Worm (Caenorhabditis elegans) whole organism, young adult: ENCODE data around the gene eif-1.
A peak's percentile ranks its signal among the peaks of the same experiment; 100 is the strongest.

Experiments
- B0019.2 ChIP-seq: fragments of 200-800 bp; sonication (Bioruptor generic); conservative IDR thresholded peaks from 2 replicates; pipeline ENCODE4 v1.3.6; 2022; ENCODE audit warnings: missing genetic modification reagents, missing genetic modification characterization, missing compliant biosample characterization
- F23B12.7 ChIP-seq: sonication (generic microtip); optimal IDR thresholded peaks from 2 replicates; lab custom pipeline; 2017; ENCODE audit warnings: missing genetic modification characterization, mild to moderate bottlenecking, missing compliant biosample characterization, antibody characterized with exemption, moderate library complexity; ENCODE audit not compliant: insufficient read depth
- F37B4.10 ChIP-seq: fragments of 200-800 bp; sonication (Bioruptor generic); IDR thresholded peaks from 2 replicates; pipeline ENCODE4 v1.3.6; 2022; ENCODE audit warnings: missing genetic modification characterization, missing compliant biosample characterization
- F57C9.4 ChIP-seq: sonication (generic microtip); optimal IDR thresholded peaks from 2 replicates; lab custom pipeline; 2017; ENCODE audit warnings: mild to moderate bottlenecking, missing genetic modification characterization, missing compliant biosample characterization
- K11D2.4 ChIP-seq: fragments of 200-800 bp; sonication (Bioruptor generic); IDR thresholded peaks from 2 replicates; pipeline ENCODE4 v1.3.6; 2022; ENCODE audit warnings: missing genetic modification reagents, missing genetic modification characterization, missing compliant biosample characterization
- Y53F4B.3 ChIP-seq: fragments of 200-800 bp; sonication (Bioruptor generic); IDR thresholded peaks from 2 replicates; pipeline ENCODE4 v1.3.6; 2022; ENCODE audit warnings: missing genetic modification reagents, missing genetic modification characterization, missing compliant biosample characterization
- Y53G8AR.9 ChIP-seq: fragments of 200-800 bp; sonication (Bioruptor generic); conservative IDR thresholded peaks from 2 replicates; pipeline ENCODE4 v1.3.6; 2022; ENCODE audit warnings: missing genetic modification reagents, missing genetic modification characterization, missing compliant biosample characterization
- Y95B8A.8 ChIP-seq: fragments of 200-800 bp; sonication (Bioruptor generic); IDR thresholded peaks from 2 replicates; pipeline ENCODE4 v1.3.6; 2022; ENCODE audit warnings: missing genetic modification reagents, missing genetic modification characterization, missing compliant biosample characterization
- ZK185.1 ChIP-seq: sonication (generic microtip); optimal IDR thresholded peaks from 2 replicates; lab custom pipeline; 2016; ENCODE audit warnings: mild to moderate bottlenecking, missing genetic modification characterization, missing compliant biosample characterization; ENCODE audit not compliant: poor library complexity, severe bottlenecking
- atf-7 ChIP-seq: sonication (generic microtip); optimal IDR thresholded peaks from 2 replicates; lab custom pipeline; 2017; ENCODE audit warnings: mild to moderate bottlenecking, missing genetic modification characterization, missing compliant biosample characterization
- attf-3 ChIP-seq: fragments of 200-800 bp; sonication (Bioruptor generic); conservative IDR thresholded peaks from 2 replicates; pipeline ENCODE4 v1.3.6; 2022; ENCODE audit warnings: missing genetic modification reagents, missing genetic modification characterization, missing compliant biosample characterization
- cebp-1 ChIP-seq, 2 experiments: fragments of 200-800 bp in 1 of 2; sonication (Bioruptor generic) in 1 of 2; sonication (generic microtip) in 1 of 2; IDR thresholded peaks in 1 of 2; optimal IDR thresholded peaks in 1 of 2; 2 replicates each; pipeline versions ENCODE4 v1.3.6 to Lab custom; 2017 to 2022; ENCODE audit warnings: missing compliant biosample characterization in 2 of 2, missing genetic modification characterization in 2 of 2, mild to moderate bottlenecking in 1 of 2, missing genetic modification reagents in 1 of 2, moderate library complexity in 1 of 2
- cebp-2 ChIP-seq: fragments of 200-800 bp; sonication (Bioruptor generic); IDR thresholded peaks from 2 replicates; pipeline ENCODE4 v1.3.6; 2022; ENCODE audit warnings: missing genetic modification characterization, missing compliant biosample characterization
- ceh-58 ChIP-seq: fragments of 200-800 bp; sonication (Bioruptor generic); IDR thresholded peaks from 2 replicates; pipeline ENCODE4 v1.3.6; 2022; ENCODE audit warnings: missing genetic modification characterization, missing compliant biosample characterization
- ceh-91 ChIP-seq: fragments of 200-800 bp; sonication (Bioruptor generic); IDR thresholded peaks from 2 replicates; pipeline ENCODE4 v1.3.6; 2022; ENCODE audit warnings: missing genetic modification reagents, missing genetic modification characterization, missing compliant biosample characterization
- dox-1 ChIP-seq: fragments of 200-800 bp; sonication (Bioruptor generic); IDR thresholded peaks from 2 replicates; pipeline ENCODE4 v1.3.6; 2022; ENCODE audit warnings: missing genetic modification reagents, missing genetic modification characterization, missing compliant biosample characterization
- ets-4 ChIP-seq: fragments of 200-800 bp; sonication (Bioruptor generic); optimal IDR thresholded peaks from 2 replicates; lab custom pipeline; 2018; ENCODE audit warnings: mild to moderate bottlenecking, missing genetic modification characterization, missing compliant biosample characterization
- him-1 ChIP-seq: sonication (generic microtip); optimal IDR thresholded peaks from 2 replicates; lab custom pipeline; 2016; ENCODE audit warnings: missing genotype, missing genetic modification reagents, missing genetic modification characterization, missing compliant biosample characterization
- hlh-12 ChIP-seq: sonication (generic microtip); optimal IDR thresholded peaks from 2 replicates; lab custom pipeline; 2016; ENCODE audit warnings: missing genetic modification characterization, missing compliant biosample characterization
- hmg-1.2 ChIP-seq: fragments of 200-800 bp; sonication (Bioruptor generic); IDR thresholded peaks from 2 replicates; pipeline ENCODE4 v1.3.6; 2022; ENCODE audit warnings: missing genetic modification reagents, missing genetic modification characterization, missing compliant biosample characterization
- hsf-1 ChIP-seq: fragments of 200-800 bp; sonication (Bioruptor generic); IDR thresholded peaks from 2 replicates; pipeline ENCODE4 v1.3.6; 2022; ENCODE audit warnings: missing genetic modification reagents, missing genetic modification characterization, missing compliant biosample characterization
- lir-1 ChIP-seq: fragments of 200-800 bp; sonication (Bioruptor generic); conservative IDR thresholded peaks from 2 replicates; pipeline ENCODE4 v1.3.6; 2022; ENCODE audit warnings: missing genetic modification reagents, missing genetic modification characterization, missing compliant biosample characterization
- lsl-1 ChIP-seq: fragments of 200-800 bp; sonication (Bioruptor generic); optimal IDR thresholded peaks from 2 replicates; lab custom pipeline; 2018; ENCODE audit warnings: mild to moderate bottlenecking, missing genetic modification characterization, moderate library complexity, missing compliant biosample characterization
- madf-3 ChIP-seq: fragments of 200-800 bp; sonication (Bioruptor generic); IDR thresholded peaks from 2 replicates; pipeline ENCODE4 v1.3.6; 2022; ENCODE audit warnings: missing genetic modification reagents, missing genetic modification characterization, missing compliant biosample characterization
- madf-8 ChIP-seq: fragments of 200-800 bp; sonication (Bioruptor generic); conservative IDR thresholded peaks from 2 replicates; pipeline ENCODE4 v1.3.6; 2022; ENCODE audit warnings: missing genetic modification reagents, missing genetic modification characterization, missing compliant biosample characterization
- nfya-2 ChIP-seq: fragments of 200-800 bp; sonication (Bioruptor generic); IDR thresholded peaks from 2 replicates; pipeline ENCODE4 v1.3.6; 2022; ENCODE audit warnings: missing genetic modification reagents, missing genetic modification characterization, missing compliant biosample characterization
- nhr-27 ChIP-seq: fragments of 200-800 bp; sonication (Bioruptor generic); optimal IDR thresholded peaks from 2 replicates; lab custom pipeline; 2018; ENCODE audit warnings: mild to moderate bottlenecking, missing genetic modification characterization, moderate library complexity, missing compliant biosample characterization
- nhr-80 ChIP-seq: sonication (generic microtip); optimal IDR thresholded peaks from 2 replicates; lab custom pipeline; 2016; ENCODE audit warnings: missing genetic modification characterization, missing compliant biosample characterization
- repo-1 ChIP-seq: sonication (generic microtip); optimal IDR thresholded peaks from 2 replicates; lab custom pipeline; 2017; ENCODE audit warnings: mild to moderate bottlenecking, missing genetic modification characterization, missing compliant biosample characterization
- rpc-1 ChIP-seq, 2 experiments: fragments of 150-350 bp in 1 of 2; sonication (generic microtip) in 1 of 2; optimal IDR thresholded peaks; 2 replicates each; lab custom pipeline; 2014 to 2018; ENCODE audit warnings: missing biosample characterization in 1 of 2, missing genetic modification characterization in 1 of 2, missing genetic modification reagents in 1 of 2, missing genotype in 1 of 2
- snpc-1.3 ChIP-seq: sonication (generic microtip); optimal IDR thresholded peaks from 2 replicates; lab custom pipeline; 2017; ENCODE audit warnings: missing genetic modification characterization, mild to moderate bottlenecking, missing compliant biosample characterization, antibody characterized with exemption, moderate library complexity, missing genotype, missing genetic modification reagents; ENCODE audit not compliant: insufficient read depth
- snpc-4 ChIP-seq, 5 experiments: fragments of 150-350 bp in 1 of 5; sonication (generic microtip) in 4 of 5; optimal IDR thresholded peaks; 2 replicates each; lab custom pipeline; 2014 to 2018; ENCODE audit warnings: missing genetic modification characterization in 5 of 5, missing biosample characterization in 3 of 5, antibody characterized with exemption in 2 of 5, mild to moderate bottlenecking in 2 of 5, missing compliant biosample characterization in 2 of 5, missing genotype in 2 of 5, moderate library complexity in 2 of 5, missing genetic modification reagents in 1 of 5
- zfh-2 ChIP-seq: fragments of 200-800 bp; sonication (Bioruptor generic); conservative IDR thresholded peaks from 2 replicates; pipeline ENCODE4 v1.3.6; 2022; ENCODE audit warnings: missing genetic modification reagents, missing genetic modification characterization, missing compliant biosample characterization
- ztf-18 ChIP-seq: sonication (generic microtip); optimal IDR thresholded peaks from 2 replicates; lab custom pipeline; 2016; ENCODE audit warnings: missing genotype, mild to moderate bottlenecking, missing genetic modification characterization, missing compliant biosample characterization
- ztf-22 ChIP-seq: fragments of 200-800 bp; sonication (Bioruptor generic); optimal IDR thresholded peaks from 2 replicates; lab custom pipeline; 2018; ENCODE audit warnings: mild to moderate bottlenecking, missing genetic modification characterization, moderate library complexity, missing compliant biosample characterization
- ztf-28 ChIP-seq: fragments of 200-800 bp; sonication (Bioruptor generic); IDR thresholded peaks from 2 replicates; pipeline ENCODE4 v1.3.6; 2022; ENCODE audit warnings: missing genetic modification reagents, missing genetic modification characterization, missing compliant biosample characterization

Gene eif-1

ce11 chrII:4999122-4999521, 5.7 kb upstream of the eif-1 start, which contains the start of gene citk-2 (continued):
- TF ChIP-seq snpc-1.3 (no peak), him-1 (no peak), hlh-12 (tag; lab: Kevin White, UChicago) (no peak), F37B4.10 (GFP tag; lab: Robert Waterston, UW) (no peak), cebp-2 (no peak), lir-1 (GFP tag; lab: Robert Waterston, UW) (no peak), atf-7 (tag; lab: Kevin White, UChicago) (no peak), K11D2.4 (GFP tag; lab: Robert Waterston, UW) (no peak), ZK185.1 (tag; lab: Kevin White, UChicago) (peak; percentile 53), dox-1 (GFP tag; lab: Robert Waterston, UW) (peak; percentile 30; the same call in 1 of the 2 replicates), nhr-27 (tag; lab: Kevin White, UChicago) (no peak), ceh-91 (GFP tag; lab: Robert Waterston, UW) (0 out of 2 replicates have a peak, but pooled peaks have one; percentile 37), Y53G8AR.9 (GFP tag; lab: Robert Waterston, UW) (peak; percentile 70; the same call in 1 of the 2 replicates), F57C9.4 (tag; lab: Kevin White, UChicago) (no peak), nfya-2 (no peak)

ce11 chrII:4998657-4999056, 5.3 kb upstream of the eif-1 start, which contains the start of gene F59A6.11:
F59A6.11 (minus strand) TSS chrII:4998757.
- TF ChIP-seq lsl-1 (GFP tag; lab: Kevin White, UChicago) (no peak), atf-7 (tag; lab: Kevin White, UChicago) (no peak), ztf-22 (no peak), F23B12.7 (tag; lab: Kevin White, UChicago) (no peak), ets-4 (GFP tag; lab: Kevin White, UChicago) (no peak), nhr-80 (tag; lab: Kevin White, UChicago) (no peak), repo-1 (no peak), madf-8 (GFP tag; lab: Robert Waterston, UW) (no peak), Y95B8A.8 (GFP tag; lab: Robert Waterston, UW) (no peak), Y53F4B.3 (GFP tag; lab: Robert Waterston, UW) (no peak), ceh-58 (no peak), ztf-28 (no peak)

- TF ChIP-seq zfh-2 (GFP tag; lab: Robert Waterston, UW) (no peak), cebp-1 (GFP tag; IDR thresholded peaks at IDR 0.05; lab: Robert Waterston, UW) (no peak), cebp-1 (tag; optimal IDR thresholded peaks at IDR 0.05; lab: Kevin White, UChicago) (peak; percentile 37), hmg-1.2 (GFP tag; lab: Robert Waterston, UW) (no peak), rpc-1 (optimal IDR thresholded peaks at IDR 0.05; lab: Kevin White, UChicago) (no peak), rpc-1 (tag; optimal IDR thresholded peaks at IDR 0.05; lab: Kevin White, UChicago) (no peak), ztf-18 (no peak)
- TF ChIP-seq, all 124 proteins: peak for 1
These were observed 1.6 kb upstream of the eif-1 start, which contains the start of gene rnh-1.0 for ce11 chrII:4994939-4995338. rnh-1.0 (plus strand) TSS chrII:4995327.

ce11 chrII:4992977-4993376, 403 bp downstream of the eif-1 start, which contains the start of gene pigb-1:
pigb-1 (minus strand) TSS chrII:4993077.
- TF ChIP-seq dox-1 (GFP tag; lab: Robert Waterston, UW) (no peak), attf-3 (GFP tag; lab: Robert Waterston, UW) (no peak), snpc-4 (GFP tag; optimal IDR thresholded peaks at IDR 0.05; lab: Kevin White, UChicago) (no peak), snpc-4 (tag; optimal IDR thresholded peaks at IDR 0.05; lab: Kevin White, UChicago) (no peak), hsf-1 (GFP tag; lab: Robert Waterston, UW) (no peak), madf-3 (GFP tag; lab: Robert Waterston, UW) (0 out of 2 replicates have a peak, but pooled peaks have one; percentile 11), B0019.2 (GFP tag; lab: Robert Waterston, UW) (no peak)
